Worm (Caenorhabditis elegans): Measurements from ENCODE around the gene mog-1.

- TF ChIP-seq hlh-30 (tag; optimal IDR thresholded peaks at IDR 0.05; ENCODE audit: insufficient read depth) (no peak), cey-2 (tag; optimal IDR thresholded peaks at IDR 0.05; ENCODE audit: borderline replicate concordance, insufficient read depth) (no peak), mep-1 (tag; optimal IDR thresholded peaks at IDR 0.05) (no peak), nhr-77 (tag; optimal IDR thresholded peaks at IDR 0.05) (no peak)
Measured at ce11 chrIII:10000428-10000827, 44.4 kb upstream of the mog-1 start, which contains the start of gene C05B5.2.
